Fruit fly (Drosophila melanogaster) whole organism, wandering third instar larva: ENCODE data around the gene Taf11.

Experiments
- CG32264 ChIP-seq: fragments of 200-800 bp; sonication (Bioruptor generic); optimal IDR thresholded peaks from 2 replicates; lab custom pipeline; 2016; ENCODE audit warnings: missing biosample characterization, missing genetic modification characterization
- CG9705 ChIP-seq: fragments of 200-800 bp; sonication (Bioruptor generic); optimal IDR thresholded peaks from 2 replicates; lab custom pipeline; 2018; ENCODE audit warnings: missing biosample characterization, mild to moderate bottlenecking, missing genetic modification characterization
- CrebA ChIP-seq: fragments of 200-800 bp; sonication (Bioruptor generic); optimal IDR thresholded peaks from 2 replicates; lab custom pipeline; 2016; ENCODE audit warnings: missing biosample characterization, mild to moderate bottlenecking, missing genetic modification characterization, borderline replicate concordance
- Dfd ChIP-seq: fragments of >200 bp; optimal IDR thresholded peaks from 2 replicates; lab custom pipeline; 2017; ENCODE audit warnings: missing biosample characterization, missing genetic modification characterization
- Dif ChIP-seq: fragments of 200-275, 200-300 bp; sonication (Bioruptor generic); optimal IDR thresholded peaks from 2 replicates; lab custom pipeline; 2018; ENCODE audit warnings: missing biosample characterization, missing genetic modification characterization; ENCODE audit not compliant: partially characterized antibody
- HLH106 ChIP-seq: fragments of 200-800 bp; optimal IDR thresholded peaks from 3 replicates; lab custom pipeline; 2019; ENCODE audit warnings: missing biosample characterization, mild to moderate bottlenecking, missing genetic modification characterization, moderate library complexity
- Hr78 ChIP-seq: fragments of >200 bp; optimal IDR thresholded peaks from 2 replicates; lab custom pipeline; 2017; ENCODE audit warnings: missing biosample characterization, missing genetic modification characterization
- Hr83 ChIP-seq: fragments of 200-300 bp; sonication (Bioruptor generic); optimal IDR thresholded peaks from 2 replicates; lab custom pipeline; 2016; ENCODE audit warnings: missing biosample characterization, mild to moderate bottlenecking, missing genetic modification characterization, moderate library complexity; ENCODE audit not compliant: poor library complexity, severe bottlenecking
- Jra ChIP-seq: sonication (Bioruptor generic); optimal IDR thresholded peaks from 2 replicates; lab custom pipeline; 2016; ENCODE audit warnings: missing biosample characterization, missing genetic modification characterization
- Mio ChIP-seq: sonication (Bioruptor generic); optimal IDR thresholded peaks from 2 replicates; lab custom pipeline; 2016; ENCODE audit warnings: missing biosample characterization, missing genetic modification characterization
- N ChIP-seq: fragments of >200 bp; optimal IDR thresholded peaks from 2 replicates; lab custom pipeline; 2018; ENCODE audit warnings: missing biosample characterization, missing external identifiers, missing genetic modification characterization
- OdsH ChIP-seq: fragments of 200-800 bp; sonication (Bioruptor generic); optimal IDR thresholded peaks from 2 replicates; lab custom pipeline; 2016; ENCODE audit warnings: missing biosample characterization, mild to moderate bottlenecking, missing genetic modification characterization
- Rel ChIP-seq, 2 experiments: fragments of 200-800 bp; sonication (Bioruptor generic) in 1 of 2; optimal IDR thresholded peaks; 2 replicates in 1 of 2; 3 replicates in 1 of 2; lab custom pipeline; 2016 to 2019; ENCODE audit warnings: mild to moderate bottlenecking in 2 of 2, missing biosample characterization in 2 of 2, missing genetic modification characterization in 2 of 2, moderate library complexity in 1 of 2
- Sp1 ChIP-seq: fragments of 200-800 bp; sonication (Bioruptor generic); optimal IDR thresholded peaks from 3 replicates; lab custom pipeline; 2019; ENCODE audit warnings: missing biosample characterization, mild to moderate bottlenecking, missing genetic modification characterization, moderate library complexity
- Vsx2 ChIP-seq: fragments of 200-300, 225-300 bp; sonication (Bioruptor generic); optimal IDR thresholded peaks from 2 replicates; lab custom pipeline; 2018; ENCODE audit warnings: missing biosample characterization, missing genetic modification characterization; ENCODE audit not compliant: partially characterized antibody
- br ChIP-seq: fragments of 200-800 bp; sonication (Bioruptor generic); optimal IDR thresholded peaks from 2 replicates; lab custom pipeline; 2016; ENCODE audit warnings: missing biosample characterization, missing genetic modification characterization
- brk ChIP-seq: fragments of 200-800 bp; sonication (Bioruptor generic); optimal IDR thresholded peaks from 2 replicates; lab custom pipeline; 2016; ENCODE audit warnings: missing biosample characterization, mild to moderate bottlenecking, missing genetic modification characterization
- dl ChIP-seq, 2 experiments: fragments of 175-275, 200-275 bp in 1 of 2; fragments of 200-275 bp in 1 of 2; sonication (Bioruptor generic); optimal IDR thresholded peaks; lab custom pipeline; 2018; ENCODE audit warnings: mild to moderate bottlenecking in 2 of 2, missing biosample characterization in 2 of 2, missing genetic modification characterization in 2 of 2, moderate library complexity in 2 of 2; ENCODE audit not compliant: partially characterized antibody in 2 of 2, insufficient read depth in 1 of 2
- dmrt93B ChIP-seq: fragments of 200-800 bp; sonication (Bioruptor generic); optimal IDR thresholded peaks from 2 replicates; lab custom pipeline; 2018; ENCODE audit warnings: missing biosample characterization, mild to moderate bottlenecking, missing genetic modification characterization
- dsf ChIP-seq: sonication (Bioruptor generic); optimal IDR thresholded peaks from 2 replicates; lab custom pipeline; 2016; ENCODE audit warnings: missing biosample characterization, missing genetic modification characterization, borderline replicate concordance
- ey ChIP-seq: fragments of 200-800 bp; sonication (Bioruptor generic); optimal IDR thresholded peaks from 2 replicates; lab custom pipeline; 2016; ENCODE audit warnings: missing biosample characterization, missing genetic modification characterization
- foxo ChIP-seq, 2 experiments: fragments of 200-800 bp; sonication (Bioruptor generic); optimal IDR thresholded peaks; 2 replicates in 1 of 2; 3 replicates in 1 of 2; lab custom pipeline; 2016 to 2017; ENCODE audit warnings: missing biosample characterization in 2 of 2, missing genetic modification characterization in 2 of 2
- fru ChIP-seq: fragments of 200-800 bp; sonication (Bioruptor generic); optimal IDR thresholded peaks from 3 replicates; lab custom pipeline; 2016; ENCODE audit warnings: missing biosample characterization, mild to moderate bottlenecking, missing genetic modification characterization
- h ChIP-seq: fragments of 200-800 bp; sonication (Bioruptor generic); optimal IDR thresholded peaks from 3 replicates; lab custom pipeline; 2016; ENCODE audit warnings: missing biosample characterization, mild to moderate bottlenecking, missing genetic modification characterization
- jim ChIP-seq: fragments of 175-275, 200-325 bp; sonication (Bioruptor generic); optimal IDR thresholded peaks from 2 replicates; lab custom pipeline; 2016; ENCODE audit warnings: missing biosample characterization, mild to moderate bottlenecking, missing genetic modification characterization
- lola ChIP-seq: fragments of >200 bp; optimal IDR thresholded peaks from 2 replicates; lab custom pipeline; 2017; ENCODE audit warnings: missing biosample characterization, missing genetic modification characterization
- psq ChIP-seq: fragments of 200-800 bp; sonication (Bioruptor generic); optimal IDR thresholded peaks from 3 replicates; lab custom pipeline; 2017; ENCODE audit warnings: missing biosample characterization, mild to moderate bottlenecking, missing genetic modification characterization, moderate library complexity
- rgr ChIP-seq: fragments of 200-800 bp; sonication (Bioruptor generic); optimal IDR thresholded peaks from 3 replicates; lab custom pipeline; 2016; ENCODE audit warnings: missing biosample characterization, mild to moderate bottlenecking, missing genetic modification characterization
- sv ChIP-seq: fragments of 200-800 bp; sonication (Bioruptor generic); optimal IDR thresholded peaks from 3 replicates; lab custom pipeline; 2016; ENCODE audit warnings: missing biosample characterization, missing genetic modification characterization
- tai ChIP-seq: sonication (Bioruptor generic); optimal IDR thresholded peaks from 2 replicates; lab custom pipeline; 2016; ENCODE audit warnings: missing biosample characterization, missing genetic modification characterization
- woc ChIP-seq: sonication (Bioruptor generic); optimal IDR thresholded peaks from 2 replicates; lab custom pipeline; 2016; ENCODE audit warnings: missing biosample characterization, mild to moderate bottlenecking, missing genetic modification characterization

The Taf11 gene

dm6 chr2L:9768735-9769134 is 5.7 kb upstream of the Taf11 start, which contains the start of gene CG17633:
Gene CG17633, plus strand, starts transcription at chr2L:9769060.
- TF ChIP-seq Mio (GFP tag; lab: Kevin White, UChicago) = no peak
- TF ChIP-seq dsf (GFP tag; lab: Kevin White, UChicago) = no peak
- no peak for TF ChIP-seq Rel (GFP tag; optimal IDR thresholded peaks at IDR 0.05; lab: Kevin White, UChicago)
- TF ChIP-seq Rel (tag; optimal IDR thresholded peaks at IDR 0.05; lab: Kevin White, UChicago) = no peak
- no peak for TF ChIP-seq rgr (GFP tag; lab: Kevin White, UChicago)
- no peak for TF ChIP-seq lola
- TF ChIP-seq OdsH (GFP tag; lab: Kevin White, UChicago) = no peak
- TF ChIP-seq sv = no peak
- no peak for TF ChIP-seq tai (GFP tag; lab: Kevin White, UChicago)
- TF ChIP-seq N = no peak
- no peak for TF ChIP-seq brk (GFP tag; lab: Kevin White, UChicago)
- no peak for TF ChIP-seq h (GFP tag; lab: Kevin White, UChicago)
- no peak for TF ChIP-seq Hr78 (GFP tag; lab: Kevin White, UChicago)
- TF ChIP-seq Vsx2 (GFP tag; lab: Kevin White, UChicago) = no peak

- TF ChIP-seq CG32264 (GFP tag; lab: Kevin White, UChicago) (no peak), Rel (GFP tag; optimal IDR thresholded peaks at IDR 0.05; lab: Kevin White, UChicago) (no peak), Rel (tag; optimal IDR thresholded peaks at IDR 0.05; lab: Kevin White, UChicago) (no peak), dsf (GFP tag; lab: Kevin White, UChicago) (no peak), Dif (GFP tag; lab: Kevin White, UChicago) (no peak), jim (no peak), dl (GFP tag; optimal IDR thresholded peaks at IDR 0.05; lab: Kevin White, UChicago; ENCODE audit: insufficient read depth in 1 of 2, partially characterized antibody in 2 of 2) (no peak), sv (no peak), Jra (no peak), woc (GFP tag; lab: Kevin White, UChicago) (no peak)
These were observed 3.7 kb upstream of the Taf11 start, which contains the start of gene CG4017 for dm6 chr2L:9766758-9767157. Gene CG4017, plus strand, starts transcription at chr2L:9767058.

dm6 chr2L:9758856-9759255 is 4.2 kb downstream of the Taf11 start:
- no peak for TF ChIP-seq tai (GFP tag; lab: Kevin White, UChicago)
- peak; percentile 26 for TF ChIP-seq ey
- TF ChIP-seq woc (GFP tag; lab: Kevin White, UChicago) = peak; percentile 81
- TF ChIP-seq dmrt93B = peak; percentile 21
- peak; percentile 29 for TF ChIP-seq psq (GFP tag; lab: Kevin White, UChicago)
- no peak for TF ChIP-seq Dfd (GFP tag; lab: Kevin White, UChicago)
- peak in 1 of 2 experiments; percentile 58 for TF ChIP-seq foxo (GFP tag; optimal IDR thresholded peaks at IDR 0.05; lab: Kevin White, UChicago)
- no peak for TF ChIP-seq CrebA (GFP tag; lab: Kevin White, UChicago)
- no peak for TF ChIP-seq Jra
- peak; percentile 20 for TF ChIP-seq OdsH (GFP tag; lab: Kevin White, UChicago)
- TF ChIP-seq fru (GFP tag; lab: Kevin White, UChicago) = peak; percentile 53
- TF ChIP-seq CG32264 (GFP tag; lab: Kevin White, UChicago) = no peak
- TF ChIP-seq br (GFP tag; lab: Kevin White, UChicago) = peak; percentile 62
- peak; percentile 52 for TF ChIP-seq HLH106
- peak; percentile 44 for TF ChIP-seq CG9705 (GFP tag; lab: Kevin White, UChicago)
- no peak for TF ChIP-seq Rel (GFP tag; optimal IDR thresholded peaks at IDR 0.05; lab: Kevin White, UChicago)
- TF ChIP-seq Rel (tag; optimal IDR thresholded peaks at IDR 0.05; lab: Kevin White, UChicago) = peak; percentile 72
- peak; percentile 49 for TF ChIP-seq rgr (GFP tag; lab: Kevin White, UChicago)
- peak; percentile 93 for TF ChIP-seq Hr83 (GFP tag; lab: Kevin White, UChicago)
- TF ChIP-seq h (GFP tag; lab: Kevin White, UChicago) = peak; percentile 38
- TF ChIP-seq Sp1 (GFP tag; lab: Kevin White, UChicago) = peak; percentile 35
- TF ChIP-seq dl (GFP tag; optimal IDR thresholded peaks at IDR 0.05; lab: Kevin White, UChicago; ENCODE audit: insufficient read depth in 1 of 2, partially characterized antibody in 2 of 2) = no peak
